Worm (Caenorhabditis elegans): ENCODE data around the gene nhr-102.

ce11 chrV:15826110-15826509 is 50.1 kb downstream of the nhr-102 start, which contains the start of gene srbc-51:
- TF ChIP-seq mec-3 (tag; optimal IDR thresholded peaks at IDR 0.05; ENCODE audit: borderline replicate concordance) = no peak
- no peak for TF ChIP-seq nhr-11 (tag; optimal IDR thresholded peaks at IDR 0.05)
- no peak for TF ChIP-seq pros-1 (tag; optimal IDR thresholded peaks at IDR 0.05)
- TF ChIP-seq gmeb-2 (tag; optimal IDR thresholded peaks at IDR 0.05) = no peak
- TF ChIP-seq hlh-6 (tag; optimal IDR thresholded peaks at IDR 0.05) = no peak
- no peak for TF ChIP-seq fkh-6 (tag; optimal IDR thresholded peaks at IDR 0.05)
- no peak for TF ChIP-seq ceh-45 (GFP tag; IDR thresholded peaks at IDR 0.05)
- no peak for TF ChIP-seq ets-4 (tag; optimal IDR thresholded peaks at IDR 0.05)
- no peak for TF ChIP-seq nfya-1 (tag; optimal IDR thresholded peaks at IDR 0.05)
- no peak for TF ChIP-seq ref-2 (tag; optimal IDR thresholded peaks at IDR 0.05)
- no peak for TF ChIP-seq fkh-10 (GFP tag; optimal IDR thresholded peaks at IDR 0.05)
- TF ChIP-seq ceh-31 (tag; optimal IDR thresholded peaks at IDR 0.05) = no peak
- no peak for TF ChIP-seq tbx-2 (tag; optimal IDR thresholded peaks at IDR 0.05)

Data from whole organism, late embryonic.